Worm (Caenorhabditis elegans) whole organism, late embryonic: Measurements from ENCODE around the gene sec-10.

Experiments used
- F13H6.1 ChIP-seq: sonication (generic microtip); optimal IDR thresholded peaks from 2 replicates; lab custom pipeline; 2016; ENCODE audit warnings: missing genetic modification characterization, missing compliant biosample characterization
- ceh-9 ChIP-seq: sonication (generic microtip); optimal IDR thresholded peaks from 2 replicates; lab custom pipeline; 2016; ENCODE audit warnings: mild to moderate bottlenecking, missing genetic modification characterization, inconsistent platforms, missing compliant biosample characterization
- dve-1 ChIP-seq: sonication (generic microtip); optimal IDR thresholded peaks from 2 replicates; lab custom pipeline; 2017; ENCODE audit warnings: antibody characterized with exemption, mild to moderate bottlenecking, missing genetic modification characterization, missing compliant biosample characterization
- gmeb-2 ChIP-seq: sonication (generic microtip); optimal IDR thresholded peaks from 2 replicates; lab custom pipeline; 2016; ENCODE audit warnings: missing genetic modification characterization, inconsistent platforms, missing compliant biosample characterization
- pax-1 ChIP-seq: fragments of 150-350 bp; optimal IDR thresholded peaks from 2 replicates; lab custom pipeline; 2014; ENCODE audit warnings: missing biosample characterization, missing genetic modification characterization
- ztf-16 ChIP-seq: sonication (generic microtip); optimal IDR thresholded peaks from 2 replicates; lab custom pipeline; 2017; ENCODE audit warnings: missing genetic modification characterization, missing compliant biosample characterization

DNA sequence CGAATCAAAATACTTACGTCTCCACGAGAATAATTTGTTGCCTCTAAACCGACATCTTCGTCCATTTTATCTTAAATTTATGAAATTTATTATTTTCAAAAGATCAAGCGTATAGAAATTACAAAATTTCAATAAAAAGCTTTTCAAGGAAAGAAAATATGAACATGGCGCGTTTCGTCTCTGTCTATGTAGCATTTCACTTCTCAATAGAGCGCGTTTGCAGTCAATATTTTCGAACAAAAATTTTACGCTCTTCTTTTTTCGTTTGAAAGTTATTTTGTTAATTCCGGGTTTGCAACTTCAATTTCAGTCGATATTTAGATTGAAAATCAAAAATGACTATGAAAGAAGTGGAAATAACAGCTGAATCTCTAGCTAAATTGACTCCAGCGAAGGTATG lies 8.1 kb downstream of the sec-10 start, which contains the start of the genes hcf-1 and swd-2.2:
- TF ChIP-seq dve-1 (tag; lab: Kevin White, UChicago): no peak
- no peak for TF ChIP-seq ztf-16 (tag; lab: Kevin White, UChicago)
- TF ChIP-seq ceh-9 (tag; lab: Kevin White, UChicago): no peak
- TF ChIP-seq gmeb-2: no peak
- TF ChIP-seq F13H6.1: no peak
- no peak for TF ChIP-seq pax-1 (tag; lab: Kevin White, UChicago)
